Fruit fly (Drosophila melanogaster) S2 (cell line): Measurements from ENCODE around the gene CG31436.

Source experiments
- CG8478 ChIP-seq: fragments of >200 bp; optimal IDR thresholded peaks from 2 replicates; lab custom pipeline; 2018
- CTCF ChIP-seq, 2 experiments: fragments of >200 bp; optimal IDR thresholded peaks; 2 replicates each; lab custom pipeline; 2018

- TF ChIP-seq CG8478 (lab: Kevin White, UChicago) (no peak), CTCF (optimal IDR thresholded peaks at IDR 0.05; lab: Kevin White, UChicago) (no peak)
These were observed 25.1 kb downstream of the CG31436 start, which contains the start of gene CHKov1 for dm6 chr3R:25329079-25329478.
